Fruit fly (Drosophila melanogaster): ENCODE measurements around the gene CG34011.

CG34011 gene

DNA sequence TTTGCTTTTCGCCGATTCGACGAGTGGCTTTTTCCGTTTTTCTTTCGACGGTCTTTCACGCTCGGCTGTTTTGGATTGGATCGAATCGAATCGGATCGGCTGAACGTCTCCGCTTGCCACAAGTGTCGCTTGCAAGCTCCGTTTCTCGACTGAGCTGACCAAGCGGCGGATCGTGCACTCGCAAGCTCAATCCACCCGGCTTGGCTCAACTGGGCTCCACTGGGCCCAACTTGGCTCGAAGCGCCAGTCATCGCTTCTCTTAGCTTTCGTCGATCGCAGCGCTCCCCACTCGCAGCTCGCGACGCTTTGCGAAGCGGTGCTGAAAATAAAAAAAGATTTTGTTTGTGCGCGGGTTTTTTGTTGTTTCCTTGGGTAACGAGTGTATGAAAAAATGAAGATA is 24.2 kb downstream of the CG34011 start:
- TF ChIP-seq hb (GFP tag; IDR thresholded peaks at IDR 0.05; ENCODE audit: partially characterized antibody) (0 out of 3 replicates have a peak, but pooled peaks have one; percentile 37), nau (GFP tag; optimal IDR thresholded peaks at IDR 0.05) (no peak), CG13287 (GFP tag; IDR thresholded peaks at IDR 0.05; ENCODE audit: partially characterized antibody) (peak; percentile 12; the same call in 1 of the 2 replicates), z (GFP tag; IDR thresholded peaks at IDR 0.05) (peak; percentile 66; the same call in 1 of the 3 replicates), chinmo (GFP tag; IDR thresholded peaks at IDR 0.05; ENCODE audit: partially characterized antibody) (peak; percentile 62; the same call in 1 of the 4 replicates), vvl (GFP tag; IDR thresholded peaks at IDR 0.05) (0 out of 2 replicates have a peak, but pooled peaks have one; percentile 28), otp (GFP tag; IDR thresholded peaks at IDR 0.05) (0 out of 3 replicates have a peak, but pooled peaks have one; percentile 20), CG11504 (tag; optimal IDR thresholded peaks at IDR 0.05) (peak; percentile 9), CG12769 (tag; optimal IDR thresholded peaks at IDR 0.05) (peak; percentile 23), Med (GFP tag) (peak; percentile 9), CG4730 (GFP tag; IDR thresholded peaks at IDR 0.05) (no peak), CG6175 (GFP tag; IDR thresholded peaks at IDR 0.05) (peak; percentile 43; the same call in 1 of the 3 replicates), CG5953 (GFP tag; IDR thresholded peaks at IDR 0.05) (0 out of 2 replicates have a peak, but pooled peaks have one; percentile 7), CG13296 (GFP tag; optimal IDR thresholded peaks at IDR 0.05) (no peak), Jarid2 (GFP tag; optimal IDR thresholded peaks at IDR 0.05) (peak; percentile 9), ci (GFP tag; IDR thresholded peaks at IDR 0.05) (0 out of 3 replicates have a peak, but pooled peaks have one; percentile 33), CG32532 (GFP tag; IDR thresholded peaks at IDR 0.05) (peak; percentile 40; the same call in 1 of the 2 replicates), Drgx (GFP tag; IDR thresholded peaks at IDR 0.05) (peak; percentile 49; the same call in 1 of the 2 replicates), ind (GFP tag; optimal IDR thresholded peaks at IDR 0.05) (no peak), CG10543 (GFP tag; optimal IDR thresholded peaks at IDR 0.05) (peak; percentile 12), CG7786 (GFP tag; optimal IDR thresholded peaks at IDR 0.05) (no peak), CG12299 (tag; optimal IDR thresholded peaks at IDR 0.05) (no peak), sqz (GFP tag; optimal IDR thresholded peaks at IDR 0.05) (peak; percentile 29)

dm6 chr2L:5741144-5741543 is 24.6 kb downstream of the CG34011 start, which contains the start of gene CG11147:
Gene CG11147 (minus strand): TSS chr2L:5741244.
- TF ChIP-seq Max (GFP tag; optimal IDR thresholded peaks at IDR 0.05) (no peak), ci (GFP tag; IDR thresholded peaks at IDR 0.05) (no peak), eyg (GFP tag; optimal IDR thresholded peaks at IDR 0.05) (no peak), sens (GFP tag) (peak; percentile 14)

- TF ChIP-seq scrt (GFP tag; optimal IDR thresholded peaks at IDR 0.05) (no peak), CG12769 (tag; optimal IDR thresholded peaks at IDR 0.05) (peak; percentile 74), ftz-f1 (GFP tag; optimal IDR thresholded peaks at IDR 0.05) (peak; percentile 70), H2.0 (GFP tag; IDR thresholded peaks at IDR 0.05) (no peak), Hr3 (GFP tag; optimal IDR thresholded peaks at IDR 0.05) (no peak), cato (GFP tag; optimal IDR thresholded peaks at IDR 0.05; ENCODE audit: borderline replicate concordance) (no peak), Nf-YB (GFP tag; optimal IDR thresholded peaks at IDR 0.05) (no peak), pros (GFP tag; optimal IDR thresholded peaks at IDR 0.05) (peak; percentile 13), CG3995 (GFP tag; optimal IDR thresholded peaks at IDR 0.05) (no peak), lab (GFP tag; optimal IDR thresholded peaks at IDR 0.05) (no peak), al (GFP tag; IDR thresholded peaks at IDR 0.05) (no peak), prd (optimal IDR thresholded peaks at IDR 0.05) (no peak), prd (GFP tag; IDR thresholded peaks at IDR 0.05) (no peak), CG7745 (tag; optimal IDR thresholded peaks at IDR 0.05) (no peak), ci (GFP tag; IDR thresholded peaks at IDR 0.05) (no peak), unc-4 (GFP tag; IDR thresholded peaks at IDR 0.05; ENCODE audit: partially characterized antibody) (no peak), fd64A (GFP tag; optimal IDR thresholded peaks at IDR 0.05) (no peak)
Measured at dm6 chr2L:5742437-5742836, 25.9 kb downstream of the CG34011 start.
